Worm (Caenorhabditis elegans) whole organism, mixed stage, embryonic: ENCODE results near the gene F33C8.4.

Source experiments
- lsy-2 ChIP-seq: fragments of 150-350 bp; optimal IDR thresholded peaks from 2 replicates; lab custom pipeline; 2014; ENCODE audit warnings: missing biosample characterization, missing genetic modification characterization
- nhr-237 ChIP-seq: fragments of 150-350 bp; optimal IDR thresholded peaks from 2 replicates; lab custom pipeline; 2014; ENCODE audit warnings: missing biosample characterization, missing genetic modification characterization
- unc-62 ChIP-seq: fragments of 150-350 bp; optimal IDR thresholded peaks from 2 replicates; lab custom pipeline; 2014; ENCODE audit warnings: missing biosample characterization, missing genetic modification reagents, missing genetic modification characterization
- zip-8 ChIP-seq: fragments of 150-350 bp; optimal IDR thresholded peaks from 2 replicates; lab custom pipeline; 2014; ENCODE audit warnings: missing biosample characterization, missing genetic modification characterization

ce11 chrX:14776312-14776711 lies 44.2 kb downstream of the F33C8.4 start:
- TF ChIP-seq nhr-237 (tag; lab: Kevin White, UChicago) (no peak), zip-8 (tag; lab: Kevin White, UChicago) (no peak), unc-62 (GFP tag; lab: Kevin White, UChicago) (no peak), lsy-2 (tag; lab: Kevin White, UChicago) (peak; percentile 34)
